Worm (Caenorhabditis elegans): ENCODE results near the gene C33G3.6.

DNA sequence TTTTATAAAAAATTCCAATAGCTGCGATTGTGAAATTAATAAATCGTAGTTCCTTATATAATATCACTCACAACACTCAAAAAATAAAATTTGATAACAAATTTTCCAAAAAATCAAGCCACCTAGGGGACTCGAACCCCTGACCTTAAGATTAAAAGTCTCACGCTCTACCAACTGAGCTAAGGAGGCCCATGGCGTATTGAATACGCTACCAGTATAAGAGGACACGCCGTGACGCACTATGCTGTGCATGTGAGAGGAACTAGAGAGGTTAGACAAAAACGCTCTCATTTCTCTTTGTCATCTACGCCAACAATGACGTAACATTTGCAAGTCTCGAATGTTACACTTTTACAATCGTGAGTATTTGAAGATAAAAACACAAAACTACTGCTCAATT lies 20.3 kb downstream of the C33G3.6 start:
- TF ChIP-seq jun-1 (tag; optimal IDR thresholded peaks at IDR 0.05): peak; percentile 62
- TF ChIP-seq nhr-23 (tag; optimal IDR thresholded peaks at IDR 0.05): peak; percentile 75
- TF ChIP-seq elt-1 (tag; optimal IDR thresholded peaks at IDR 0.05): peak; percentile 33
